Fruit fly (Drosophila melanogaster) whole organism, wandering third instar larva: ENCODE data around the gene CG7218.

Experiments used
- Abd-B ChIP-seq: fragments of >200 bp; optimal IDR thresholded peaks from 2 replicates; lab custom pipeline; 2017; ENCODE audit warnings: missing biosample characterization, missing genetic modification characterization
- Sp1 ChIP-seq: fragments of 200-800 bp; sonication (Bioruptor generic); optimal IDR thresholded peaks from 3 replicates; lab custom pipeline; 2019; ENCODE audit warnings: missing biosample characterization, mild to moderate bottlenecking, missing genetic modification characterization, moderate library complexity
- lola ChIP-seq: fragments of >200 bp; optimal IDR thresholded peaks from 2 replicates; lab custom pipeline; 2017; ENCODE audit warnings: missing biosample characterization, missing genetic modification characterization
- pan ChIP-seq: fragments of >200 bp; optimal IDR thresholded peaks from 2 replicates; lab custom pipeline; 2017
- usp ChIP-seq: fragments of >200 bp; optimal IDR thresholded peaks from 2 replicates; lab custom pipeline; 2017; ENCODE audit warnings: missing biosample characterization, missing genetic modification characterization

- TF ChIP-seq Sp1 (no peak), Abd-B (GFP tag; lab: Kevin White, UChicago) (no peak), lola (GFP tag; lab: Kevin White, UChicago) (no peak), pan (lab: Kevin White, UChicago) (no peak), usp (GFP tag; lab: Kevin White, UChicago) (no peak)
Measured at dm6 chr3R:18171983-18172967, 8.1 kb upstream of the CG7218 start.
